Worm (Caenorhabditis elegans): ENCODE data around the gene prx-6.
"Not testable (repeated sequence)": the region's sequence is repeated elsewhere in the genome, so short reads cannot be mapped to it uniquely, and the experiment has no call there.

Gene prx-6

DNA sequence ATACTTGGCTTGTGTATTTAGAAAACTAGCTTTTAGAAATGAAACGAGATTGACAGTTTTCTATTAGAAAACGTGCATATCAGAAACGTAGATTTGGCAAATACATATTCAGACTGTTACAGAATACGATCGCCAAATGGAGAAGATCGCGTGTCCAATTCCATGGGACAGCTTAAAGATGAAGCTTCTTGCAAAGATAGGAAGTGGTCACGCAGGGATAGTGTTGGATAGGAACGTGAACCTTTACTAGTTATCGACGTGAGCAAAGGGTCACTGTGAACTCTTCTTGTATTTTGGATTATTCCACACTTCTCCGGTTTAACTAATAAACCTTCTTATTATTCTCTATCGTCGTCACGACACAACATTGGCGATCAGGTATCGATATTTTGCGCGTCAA lies 40.8 kb upstream of the prx-6 start, which contains the start of gene bgnt-1.4:
bgnt-1.4 (plus strand) TSS at position 301 of the 400 bp plus-strand sequence.
- not testable (repeated sequence) for TF ChIP-seq zag-1 (tag; optimal IDR thresholded peaks at IDR 0.05); nhr-41 (GFP tag; IDR thresholded peaks at IDR 0.05); ztf-7 (tag; optimal IDR thresholded peaks at IDR 0.05)

DNA sequence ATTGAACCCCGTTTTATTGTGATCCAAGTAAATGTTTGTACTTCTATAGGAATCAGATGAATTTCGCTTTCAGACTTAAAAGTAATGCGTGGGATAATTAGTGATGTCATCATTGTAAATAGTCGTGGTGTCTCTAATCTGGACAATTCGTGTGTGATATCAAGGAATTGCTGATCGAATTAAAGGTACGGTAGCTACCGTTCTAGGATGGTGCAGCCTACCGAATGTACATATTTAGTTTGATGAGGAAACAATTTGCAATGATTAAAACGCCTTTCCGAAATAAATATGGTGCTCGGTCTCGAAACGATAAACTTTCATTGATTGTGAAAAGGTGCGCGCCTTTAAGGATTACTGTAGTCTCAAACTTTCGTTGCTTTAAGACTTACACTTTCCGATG lies 38.6 kb upstream of the prx-6 start:
- TF ChIP-seq hif-1 (tag; optimal IDR thresholded peaks at IDR 0.05) (no peak), lin-38 (GFP tag; IDR thresholded peaks at IDR 0.05) (peak; percentile 49; the same call in 1 of the 2 replicates)

DNA sequence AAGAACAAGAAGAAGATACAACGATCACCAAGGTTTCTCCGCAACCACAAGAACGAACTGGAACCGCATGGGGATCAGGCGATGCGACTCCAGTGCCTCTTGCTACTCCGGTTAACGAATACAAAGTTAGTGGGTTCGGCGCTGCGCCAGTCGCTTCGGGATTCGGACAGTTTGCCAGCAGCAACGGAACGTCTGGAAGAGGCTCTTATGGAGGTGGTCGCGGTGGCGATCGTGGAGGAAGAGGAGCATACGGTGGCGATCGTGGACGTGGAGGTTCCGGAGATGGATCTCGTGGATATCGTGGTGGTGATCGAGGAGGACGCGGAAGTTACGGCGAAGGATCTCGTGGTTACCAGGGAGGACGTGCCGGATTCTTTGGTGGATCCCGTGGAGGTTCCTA lies 38.1 kb upstream of the prx-6 start:
- TF ChIP-seq dmd-8 (GFP tag; IDR thresholded peaks at IDR 0.05) (peak; percentile 51; the same call in 1 of the 2 replicates), F49E8.2 (tag; optimal IDR thresholded peaks at IDR 0.05; ENCODE audit: borderline replicate concordance) (no peak), set-16 (GFP tag; IDR thresholded peaks at IDR 0.05) (peak; percentile 86)

DNA sequence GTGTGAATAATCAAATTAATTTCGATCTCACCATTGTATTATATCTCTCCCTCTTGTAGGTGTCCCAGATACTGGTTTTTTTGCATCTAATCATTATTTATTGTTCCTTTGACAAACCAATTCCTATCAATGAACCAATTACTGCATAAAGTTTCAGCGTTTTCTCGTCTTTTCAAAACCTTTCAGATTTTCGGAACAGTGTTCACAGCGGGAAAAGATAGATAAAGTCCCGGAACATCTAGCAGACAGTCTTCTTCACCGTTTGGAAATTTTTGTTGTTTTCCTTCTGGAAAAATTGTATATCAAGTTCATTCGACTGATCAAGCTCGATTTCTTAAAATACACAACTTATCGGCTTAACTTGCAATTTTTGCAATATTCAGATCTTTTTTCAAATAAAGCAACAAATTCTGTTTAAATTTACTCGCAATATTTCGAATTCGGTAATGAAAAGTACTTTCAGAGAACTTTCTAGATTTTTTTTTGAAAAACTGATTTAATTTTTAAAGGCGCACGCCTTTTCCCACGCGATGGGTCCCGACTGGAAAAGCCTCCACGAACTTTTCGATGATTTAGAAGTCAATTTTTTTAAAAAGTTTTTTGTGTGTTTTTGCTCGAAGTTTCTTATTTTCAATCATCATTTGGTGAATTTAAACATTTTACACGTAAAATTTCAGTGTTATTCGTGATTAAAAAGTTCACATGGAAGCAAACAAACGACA lies 35.6 kb upstream of the prx-6 start, which contains the start of gene pgl-3:
pgl-3 (plus strand) TSS at position 672 of the 722 bp plus-strand sequence.
- TF ChIP-seq F49E8.2 (tag; optimal IDR thresholded peaks at IDR 0.05; ENCODE audit: borderline replicate concordance): peak; percentile 67
- no peak for TF ChIP-seq F37D6.2 (tag; optimal IDR thresholded peaks at IDR 0.05)
- TF ChIP-seq unc-130 (GFP tag; optimal IDR thresholded peaks at IDR 0.05): peak; percentile 6
- 0 out of 2 replicates have a peak, but pooled peaks have one; percentile 48 for TF ChIP-seq dmd-8 (GFP tag; IDR thresholded peaks at IDR 0.05)

DNA sequence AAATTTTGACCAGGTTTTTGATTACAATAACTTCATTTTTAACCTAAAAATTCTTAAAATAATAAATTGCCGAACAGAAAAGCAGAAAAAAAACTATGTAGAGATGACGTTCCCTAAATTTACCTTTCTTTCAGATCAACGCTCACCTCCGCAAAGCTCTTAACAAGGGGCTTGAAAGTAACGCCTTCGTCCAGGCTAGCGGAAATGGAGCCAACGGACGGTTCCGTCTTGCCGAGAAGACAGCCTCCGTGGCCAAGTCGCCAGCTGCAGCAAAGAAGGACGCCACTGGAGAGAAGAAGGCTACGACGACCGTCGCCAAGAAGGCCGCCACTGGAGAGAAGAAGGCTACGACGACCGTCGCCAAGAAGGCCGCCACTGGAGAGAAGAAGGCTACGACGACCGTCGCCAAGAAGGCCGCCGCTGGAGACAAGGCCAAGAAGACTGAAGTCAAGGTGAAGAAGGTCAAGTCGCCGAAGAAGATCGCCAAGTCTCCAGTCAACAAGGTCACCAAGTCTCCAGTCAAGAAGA lies 34.9 kb upstream of the prx-6 start:
- TF ChIP-seq pha-4 (GFP tag; IDR thresholded peaks at IDR 0.05): peak; percentile 16; the same call in 1 of the 2 replicates
- TF ChIP-seq pha-4 (tag; optimal IDR thresholded peaks at IDR 0.05): no peak
- TF ChIP-seq F44E2.7 (GFP tag; IDR thresholded peaks at IDR 0.05): no peak
- TF ChIP-seq lin-38 (GFP tag; IDR thresholded peaks at IDR 0.05): 0 out of 2 replicates have a peak, but pooled peaks have one; percentile 10
- peak; percentile 8; the same call in 1 of the 2 replicates for TF ChIP-seq egl-43 (GFP tag; IDR thresholded peaks at IDR 0.05)
- no peak for TF ChIP-seq aha-1 (tag)
- TF ChIP-seq unc-62 (GFP tag; optimal IDR thresholded peaks at IDR 0.05 in 1 of 2): no peak
- no peak for TF ChIP-seq unc-62 (tag; optimal IDR thresholded peaks at IDR 0.05)
- peak; percentile 91 for TF ChIP-seq set-16 (GFP tag; IDR thresholded peaks at IDR 0.05)
- no peak for TF ChIP-seq lim-7 (GFP tag; IDR thresholded peaks at IDR 0.05)

DNA sequence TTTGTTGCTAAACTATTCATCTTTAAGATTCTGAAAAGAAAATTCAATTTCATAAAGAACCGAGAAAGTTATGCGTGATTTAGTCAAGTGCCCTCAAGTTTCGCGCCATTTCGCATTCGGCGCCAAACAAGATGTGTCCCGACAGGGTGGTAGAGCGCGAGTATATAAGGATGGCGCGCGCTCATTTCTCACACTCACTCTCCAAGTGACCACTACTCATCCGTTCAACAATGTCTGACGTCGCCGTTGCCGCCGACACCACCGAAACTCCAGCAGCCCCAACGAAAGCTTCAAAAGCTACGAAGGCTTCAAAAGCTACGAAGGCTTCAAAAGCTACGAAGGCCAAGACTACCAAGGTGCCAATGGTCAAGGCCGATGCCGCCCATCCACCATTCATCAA lies 34.2 kb upstream of the prx-6 start, which contains the start of gene hil-4:
hil-4 (plus strand) TSS at position 191 of the 400 bp plus-strand sequence.
- TF ChIP-seq tra-1 (GFP tag; IDR thresholded peaks at IDR 0.05): no peak
- TF ChIP-seq tag-97 (GFP tag; IDR thresholded peaks at IDR 0.05): no peak
- TF ChIP-seq ceh-44 (GFP tag; IDR thresholded peaks at IDR 0.05): peak; percentile 54; the same call in 1 of the 2 replicates
- peak; percentile 59 for TF ChIP-seq Y48G9A.11 (GFP tag; IDR thresholded peaks at IDR 0.05)
- peak; percentile 73 for TF ChIP-seq aha-1 (tag)
- no peak for TF ChIP-seq fos-1 (tag; optimal IDR thresholded peaks at IDR 0.05)
- TF ChIP-seq lin-38 (GFP tag; IDR thresholded peaks at IDR 0.05): peak; percentile 22; the same call in 1 of the 2 replicates
- no peak for TF ChIP-seq nhr-76 (tag; optimal IDR thresholded peaks at IDR 0.05)
- 0 out of 2 replicates have a peak, but pooled peaks have one; percentile 25 for TF ChIP-seq snpc-1.2 (GFP tag; IDR thresholded peaks at IDR 0.05)
- TF ChIP-seq skn-1 (tag; optimal IDR thresholded peaks at IDR 0.05): no peak
- TF ChIP-seq unc-130 (GFP tag; optimal IDR thresholded peaks at IDR 0.05): peak; percentile 7
- no peak for TF ChIP-seq mdt-29 (GFP tag; IDR thresholded peaks at IDR 0.05)
- TF ChIP-seq zfp-2 (tag; optimal IDR thresholded peaks at IDR 0.05): no peak
- peak; percentile 45; the same call in 1 of the 2 replicates for TF ChIP-seq lim-7 (GFP tag; IDR thresholded peaks at IDR 0.05)
- 0 out of 2 replicates have a peak, but pooled peaks have one; percentile 67 for TF ChIP-seq egl-43 (GFP tag; IDR thresholded peaks at IDR 0.05)
- TF ChIP-seq gei-8 (GFP tag; optimal IDR thresholded peaks at IDR 0.05): no peak
- TF ChIP-seq rbr-2 (tag; optimal IDR thresholded peaks at IDR 0.05): no peak

Data from whole organism, L4 larva.